Fruit fly (Drosophila melanogaster) whole organism: Measurements from ENCODE around the gene Las.

Source experiments
- CG8478 ChIP-seq: fragments of >200 bp; optimal IDR thresholded peaks from 2 replicates; lab custom pipeline; 2018; ENCODE audit warnings: inconsistent platforms
- Dll ChIP-seq: fragments of >200 bp; optimal IDR thresholded peaks from 2 replicates; lab custom pipeline; 2017
- pan ChIP-seq: fragments of >200 bp; optimal IDR thresholded peaks from 2 replicates; lab custom pipeline; 2017
- psq ChIP-seq: fragments of >200 bp; optimal IDR thresholded peaks from 2 replicates; lab custom pipeline; 2017
- usp ChIP-seq: fragments of >200 bp; optimal IDR thresholded peaks from 2 replicates; lab custom pipeline; 2017; ENCODE audit warnings: missing biosample characterization, missing genetic modification characterization, mixed read lengths

DNA sequence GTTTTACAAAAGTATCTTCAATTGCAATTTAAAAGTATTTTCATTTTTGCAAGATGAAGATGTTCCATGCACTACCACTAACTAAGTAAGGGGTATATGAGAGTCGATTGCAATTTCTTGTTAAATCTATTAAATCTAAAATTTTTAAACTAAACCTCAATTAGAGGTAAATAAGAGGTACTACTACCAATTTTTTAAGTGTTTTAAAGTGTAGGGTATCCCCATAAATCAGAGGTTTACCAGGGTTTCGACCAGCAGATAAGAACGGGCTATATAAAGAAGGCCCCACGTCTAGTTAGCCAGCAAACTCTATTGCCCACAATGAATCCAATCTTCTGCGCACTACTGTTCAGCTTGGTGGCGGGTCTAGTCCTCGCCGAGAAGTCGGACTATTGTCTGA is 28.2 kb upstream of the Las start, which contains the start of gene mag:
- TF ChIP-seq pan (lab: Kevin White, UChicago): no peak
- TF ChIP-seq psq: no peak
- no peak for TF ChIP-seq CG8478 (lab: Kevin White, UChicago)
- TF ChIP-seq usp: no peak
- no peak for TF ChIP-seq Dll (lab: Kevin White, UChicago)
